Fruit fly (Drosophila melanogaster): ENCODE data around the gene CG18745.

Gene CG18745

DNA sequence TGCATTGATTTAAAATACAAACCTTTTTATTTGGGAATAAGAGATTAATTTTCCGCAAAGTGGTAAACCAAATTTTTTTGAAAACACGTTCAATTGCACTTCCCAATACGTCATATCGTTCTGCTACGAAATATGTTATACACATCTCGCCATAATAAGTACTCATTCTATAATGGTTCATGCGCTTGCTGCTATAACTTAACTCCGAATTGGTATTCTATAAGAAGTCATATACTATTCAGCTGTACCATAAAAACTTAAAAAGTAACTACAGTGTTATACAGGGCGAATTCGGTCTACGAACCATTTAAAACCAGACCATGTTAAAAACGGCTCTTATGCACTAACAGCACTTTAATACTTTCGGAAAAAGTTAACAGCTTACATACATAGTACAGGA lies 6.3 kb downstream of the CG18745 start (continued):
- TF ChIP-seq CG15514 (GFP tag; optimal IDR thresholded peaks at IDR 0.05) (peak; percentile 2), gro (GFP tag; optimal IDR thresholded peaks at IDR 0.05) (no peak), MBD-R2 (GFP tag; IDR thresholded peaks at IDR 0.05) (no peak), HLH54F (GFP tag; optimal IDR thresholded peaks at IDR 0.05) (no peak), CG1529 (GFP tag; optimal IDR thresholded peaks at IDR 0.05) (peak; percentile 17), Asciz (GFP tag; optimal IDR thresholded peaks at IDR 0.05) (peak; percentile 57), NfI (GFP tag; optimal IDR thresholded peaks at IDR 0.05) (peak; percentile 64), ab (GFP tag; optimal IDR thresholded peaks at IDR 0.05) (no peak), CG18764 (GFP tag; optimal IDR thresholded peaks at IDR 0.05) (no peak)

DNA sequence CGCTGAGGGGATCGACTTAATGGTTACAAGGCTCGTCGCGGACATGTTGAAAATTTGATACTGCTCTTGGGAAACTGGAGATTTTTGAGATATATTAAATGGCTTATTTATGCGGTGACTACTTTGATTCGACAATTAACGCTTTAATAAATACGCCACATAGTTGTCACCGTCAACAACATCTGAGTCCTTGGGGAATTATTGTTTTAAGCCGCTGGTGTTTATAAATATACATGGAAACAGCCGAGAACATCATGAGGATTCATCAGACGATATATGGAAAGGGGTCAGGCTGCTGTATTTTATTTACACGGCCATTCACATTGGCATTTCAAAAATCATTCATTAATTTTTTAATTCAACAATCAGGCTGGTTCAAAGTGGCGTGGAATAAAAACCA lies 14.3 kb downstream of the CG18745 start, which contains the start of gene CG11286:
TSS of gene CG11286 (minus strand) at position 101 of the 400 bp plus-strand sequence.
- TF ChIP-seq CG11398 (GFP tag; optimal IDR thresholded peaks at IDR 0.05): no peak
- TF ChIP-seq CG15601 (tag; optimal IDR thresholded peaks at IDR 0.05): no peak
- TF ChIP-seq CrebB (tag; optimal IDR thresholded peaks at IDR 0.05): no peak
- no peak for TF ChIP-seq zf30C (GFP tag; optimal IDR thresholded peaks at IDR 0.05)
- TF ChIP-seq Hr39 (optimal IDR thresholded peaks at IDR 0.05): no peak
- no peak for TF ChIP-seq CG7987 (GFP tag; optimal IDR thresholded peaks at IDR 0.05)
- TF ChIP-seq aop (GFP tag; IDR thresholded peaks at IDR 0.05): no peak
- TF ChIP-seq tin (GFP tag; optimal IDR thresholded peaks at IDR 0.05): no peak
- TF ChIP-seq Jarid2 (GFP tag; optimal IDR thresholded peaks at IDR 0.05): no peak
- TF ChIP-seq ato (GFP tag; IDR thresholded peaks at IDR 0.05; ENCODE audit: partially characterized antibody): no peak
- no peak for TF ChIP-seq esg (GFP tag; conservative IDR thresholded peaks at IDR 0.05)
- no peak for TF ChIP-seq CG14667 (GFP tag; IDR thresholded peaks at IDR 0.05)
- no peak for TF ChIP-seq CG2199 (GFP tag; IDR thresholded peaks at IDR 0.05)

DNA sequence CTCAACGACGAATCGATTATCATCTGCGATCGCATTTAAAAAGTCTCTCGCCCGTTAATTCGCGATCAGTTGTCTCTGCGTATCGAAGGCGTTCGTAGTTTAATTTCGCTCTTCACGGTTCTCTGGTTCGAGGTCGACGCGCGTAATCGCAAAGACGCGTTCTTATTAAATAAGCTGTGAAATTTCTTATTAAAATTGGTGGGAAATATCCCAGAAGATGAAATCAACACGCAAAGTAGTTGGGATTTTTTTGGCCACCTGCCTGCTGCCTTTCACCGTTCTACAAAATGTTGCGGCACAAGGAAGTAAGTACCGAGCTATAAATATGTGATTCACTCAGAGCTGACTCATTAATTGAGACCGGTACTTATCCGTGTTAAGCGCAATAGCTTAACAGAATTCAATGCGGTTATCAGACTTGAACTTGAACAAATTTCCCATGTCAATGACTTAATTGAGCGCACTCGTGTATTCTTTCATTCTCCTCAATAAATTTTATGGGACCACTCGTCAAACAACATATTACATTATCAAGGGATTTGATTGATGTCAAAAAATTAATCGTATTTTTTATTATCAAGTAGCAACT lies 24.9 kb downstream of the CG18745 start:
- 0 out of 4 replicates have a peak, but pooled peaks have one; percentile 42 for TF ChIP-seq chinmo (GFP tag; IDR thresholded peaks at IDR 0.05; ENCODE audit: partially characterized antibody)
- no peak for TF ChIP-seq CG18619 (GFP tag; optimal IDR thresholded peaks at IDR 0.05)
- TF ChIP-seq CG15073 (GFP tag; optimal IDR thresholded peaks at IDR 0.05): no peak
- TF ChIP-seq abd-A (tag; optimal IDR thresholded peaks at IDR 0.05): no peak
- no peak for TF ChIP-seq CG3407 (GFP tag; optimal IDR thresholded peaks at IDR 0.05)
- no peak for TF ChIP-seq p53 (GFP tag; optimal IDR thresholded peaks at IDR 0.05)
- TF ChIP-seq ap (GFP tag; IDR thresholded peaks at IDR 0.05): no peak
- TF ChIP-seq CG34376 (GFP tag; optimal IDR thresholded peaks at IDR 0.05): peak; percentile 22
- no peak for TF ChIP-seq CG9797 (GFP tag; optimal IDR thresholded peaks at IDR 0.05)

DNA sequence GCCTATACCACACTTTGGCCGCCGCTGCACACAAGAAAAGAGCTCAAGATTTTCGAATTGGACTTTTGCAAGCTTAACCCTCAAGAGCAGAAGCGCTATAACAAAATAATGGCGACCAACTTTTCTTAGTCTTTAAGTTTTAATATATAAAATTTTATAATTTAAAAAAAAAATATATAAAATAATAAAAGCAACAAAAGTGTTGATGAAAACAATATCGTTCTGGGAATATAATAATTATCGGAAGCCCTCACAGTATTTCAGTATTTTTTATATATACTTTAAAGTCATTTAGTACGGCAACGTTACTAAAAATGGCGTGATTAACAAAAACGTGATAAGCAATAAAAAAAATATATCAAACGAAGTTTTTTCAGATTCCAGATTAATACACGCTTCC lies 26.4 kb downstream of the CG18745 start, which contains the start of gene Sp7:
TSS of gene Sp7 (plus strand) at position 301 of the 400 bp plus-strand sequence.
- TF ChIP-seq MESR4 (GFP tag; optimal IDR thresholded peaks at IDR 0.05) (no peak), CG15479 (GFP tag; optimal IDR thresholded peaks at IDR 0.05) (no peak), odd (GFP tag; optimal IDR thresholded peaks at IDR 0.05) (no peak), emc (GFP tag; optimal IDR thresholded peaks at IDR 0.05) (no peak), sens-2 (GFP tag; IDR thresholded peaks at IDR 0.05) (no peak)
